Worm (Caenorhabditis elegans) whole organism, early embryonic: Measurements from ENCODE around the gene rpl-9.

Experiments used
- aly-1 ChIP-seq: sonication (generic microtip); optimal IDR thresholded peaks from 2 replicates; lab custom pipeline; 2016; ENCODE audit warnings: missing genetic modification characterization, missing compliant biosample characterization
- ama-1 ChIP-seq: fragments of 150-350 bp; optimal IDR thresholded peaks from 2 replicates; lab custom pipeline; 2014

ce11 chrIII:7555360-7555759 is 17.3 kb downstream of the rpl-9 start, which contains the start of gene ceh-13:
- TF ChIP-seq ama-1 (no peak), aly-1 (tag; lab: Kevin White, UChicago) (no peak)
